Fruit fly (Drosophila melanogaster) whole organism, wandering third instar larva: Measurements from ENCODE around the gene Miga.

ENCODE experiments used
- Abd-B ChIP-seq: fragments of >200 bp; optimal IDR thresholded peaks from 2 replicates; lab custom pipeline; 2017; ENCODE audit warnings: missing biosample characterization, missing genetic modification characterization
- CG32264 ChIP-seq: fragments of 200-800 bp; sonication (Bioruptor generic); optimal IDR thresholded peaks from 2 replicates; lab custom pipeline; 2016; ENCODE audit warnings: missing biosample characterization, missing genetic modification characterization
- CG9705 ChIP-seq: fragments of 200-800 bp; sonication (Bioruptor generic); optimal IDR thresholded peaks from 2 replicates; lab custom pipeline; 2018; ENCODE audit warnings: missing biosample characterization, mild to moderate bottlenecking, missing genetic modification characterization
- Dfd ChIP-seq: fragments of >200 bp; optimal IDR thresholded peaks from 2 replicates; lab custom pipeline; 2017; ENCODE audit warnings: missing biosample characterization, missing genetic modification characterization
- Dif ChIP-seq: fragments of 200-275, 200-300 bp; sonication (Bioruptor generic); optimal IDR thresholded peaks from 2 replicates; lab custom pipeline; 2018; ENCODE audit warnings: missing biosample characterization, missing genetic modification characterization; ENCODE audit not compliant: partially characterized antibody
- HLH106 ChIP-seq: fragments of 200-800 bp; optimal IDR thresholded peaks from 3 replicates; lab custom pipeline; 2019; ENCODE audit warnings: missing biosample characterization, mild to moderate bottlenecking, missing genetic modification characterization, moderate library complexity
- Hnf4 ChIP-seq: fragments of 200-800 bp; sonication (Bioruptor generic); optimal IDR thresholded peaks from 2 replicates; lab custom pipeline; 2016; ENCODE audit warnings: missing biosample characterization, mild to moderate bottlenecking, missing genetic modification characterization
- Hr83 ChIP-seq: fragments of 200-300 bp; sonication (Bioruptor generic); optimal IDR thresholded peaks from 2 replicates; lab custom pipeline; 2016; ENCODE audit warnings: missing biosample characterization, mild to moderate bottlenecking, missing genetic modification characterization, moderate library complexity; ENCODE audit not compliant: poor library complexity, severe bottlenecking
- Jra ChIP-seq: sonication (Bioruptor generic); optimal IDR thresholded peaks from 2 replicates; lab custom pipeline; 2016; ENCODE audit warnings: missing biosample characterization, missing genetic modification characterization
- Mio ChIP-seq: sonication (Bioruptor generic); optimal IDR thresholded peaks from 2 replicates; lab custom pipeline; 2016; ENCODE audit warnings: missing biosample characterization, missing genetic modification characterization
- Myc ChIP-seq: fragments of >200 bp; optimal IDR thresholded peaks from 2 replicates; lab custom pipeline; 2017
- N ChIP-seq: fragments of >200 bp; optimal IDR thresholded peaks from 2 replicates; lab custom pipeline; 2018; ENCODE audit warnings: missing biosample characterization, missing external identifiers, missing genetic modification characterization
- OdsH ChIP-seq: fragments of 200-800 bp; sonication (Bioruptor generic); optimal IDR thresholded peaks from 2 replicates; lab custom pipeline; 2016; ENCODE audit warnings: missing biosample characterization, mild to moderate bottlenecking, missing genetic modification characterization
- Rel ChIP-seq, 2 experiments: fragments of 200-800 bp; sonication (Bioruptor generic) in 1 of 2; optimal IDR thresholded peaks; 2 replicates in 1 of 2; 3 replicates in 1 of 2; lab custom pipeline; 2016 to 2019; ENCODE audit warnings: mild to moderate bottlenecking in 2 of 2, missing biosample characterization in 2 of 2, missing genetic modification characterization in 2 of 2, moderate library complexity in 1 of 2
- Sp1 ChIP-seq: fragments of 200-800 bp; sonication (Bioruptor generic); optimal IDR thresholded peaks from 3 replicates; lab custom pipeline; 2019; ENCODE audit warnings: missing biosample characterization, mild to moderate bottlenecking, missing genetic modification characterization, moderate library complexity
- Vsx2 ChIP-seq: fragments of 200-300, 225-300 bp; sonication (Bioruptor generic); optimal IDR thresholded peaks from 2 replicates; lab custom pipeline; 2018; ENCODE audit warnings: missing biosample characterization, missing genetic modification characterization; ENCODE audit not compliant: partially characterized antibody
- br ChIP-seq: fragments of 200-800 bp; sonication (Bioruptor generic); optimal IDR thresholded peaks from 2 replicates; lab custom pipeline; 2016; ENCODE audit warnings: missing biosample characterization, missing genetic modification characterization
- brk ChIP-seq: fragments of 200-800 bp; sonication (Bioruptor generic); optimal IDR thresholded peaks from 2 replicates; lab custom pipeline; 2016; ENCODE audit warnings: missing biosample characterization, mild to moderate bottlenecking, missing genetic modification characterization
- dl ChIP-seq, 2 experiments: fragments of 175-275, 200-275 bp in 1 of 2; fragments of 200-275 bp in 1 of 2; sonication (Bioruptor generic); optimal IDR thresholded peaks; lab custom pipeline; 2018; ENCODE audit warnings: mild to moderate bottlenecking in 2 of 2, missing biosample characterization in 2 of 2, missing genetic modification characterization in 2 of 2, moderate library complexity in 2 of 2; ENCODE audit not compliant: partially characterized antibody in 2 of 2, insufficient read depth in 1 of 2
- dmrt93B ChIP-seq: fragments of 200-800 bp; sonication (Bioruptor generic); optimal IDR thresholded peaks from 2 replicates; lab custom pipeline; 2018; ENCODE audit warnings: missing biosample characterization, mild to moderate bottlenecking, missing genetic modification characterization
- dsf ChIP-seq: sonication (Bioruptor generic); optimal IDR thresholded peaks from 2 replicates; lab custom pipeline; 2016; ENCODE audit warnings: missing biosample characterization, missing genetic modification characterization, borderline replicate concordance
- ey ChIP-seq: fragments of 200-800 bp; sonication (Bioruptor generic); optimal IDR thresholded peaks from 2 replicates; lab custom pipeline; 2016; ENCODE audit warnings: missing biosample characterization, missing genetic modification characterization
- foxo ChIP-seq, 2 experiments: fragments of 200-800 bp; sonication (Bioruptor generic); optimal IDR thresholded peaks; 2 replicates in 1 of 2; 3 replicates in 1 of 2; lab custom pipeline; 2016 to 2017; ENCODE audit warnings: missing biosample characterization in 2 of 2, missing genetic modification characterization in 2 of 2
- fru ChIP-seq: fragments of 200-800 bp; sonication (Bioruptor generic); optimal IDR thresholded peaks from 3 replicates; lab custom pipeline; 2016; ENCODE audit warnings: missing biosample characterization, mild to moderate bottlenecking, missing genetic modification characterization
- h ChIP-seq: fragments of 200-800 bp; sonication (Bioruptor generic); optimal IDR thresholded peaks from 3 replicates; lab custom pipeline; 2016; ENCODE audit warnings: missing biosample characterization, mild to moderate bottlenecking, missing genetic modification characterization
- jim ChIP-seq: fragments of 175-275, 200-325 bp; sonication (Bioruptor generic); optimal IDR thresholded peaks from 2 replicates; lab custom pipeline; 2016; ENCODE audit warnings: missing biosample characterization, mild to moderate bottlenecking, missing genetic modification characterization
- psq ChIP-seq: fragments of 200-800 bp; sonication (Bioruptor generic); optimal IDR thresholded peaks from 3 replicates; lab custom pipeline; 2017; ENCODE audit warnings: missing biosample characterization, mild to moderate bottlenecking, missing genetic modification characterization, moderate library complexity
- rgr ChIP-seq: fragments of 200-800 bp; sonication (Bioruptor generic); optimal IDR thresholded peaks from 3 replicates; lab custom pipeline; 2016; ENCODE audit warnings: missing biosample characterization, mild to moderate bottlenecking, missing genetic modification characterization
- sage ChIP-seq: fragments of 200-800 bp; sonication (Bioruptor generic); optimal IDR thresholded peaks from 2 replicates; lab custom pipeline; 2016; ENCODE audit warnings: missing biosample characterization, mild to moderate bottlenecking, missing genetic modification characterization
- sv ChIP-seq: fragments of 200-800 bp; sonication (Bioruptor generic); optimal IDR thresholded peaks from 3 replicates; lab custom pipeline; 2016; ENCODE audit warnings: missing biosample characterization, missing genetic modification characterization
- tai ChIP-seq: sonication (Bioruptor generic); optimal IDR thresholded peaks from 2 replicates; lab custom pipeline; 2016; ENCODE audit warnings: missing biosample characterization, missing genetic modification characterization
- woc ChIP-seq: sonication (Bioruptor generic); optimal IDR thresholded peaks from 2 replicates; lab custom pipeline; 2016; ENCODE audit warnings: missing biosample characterization, mild to moderate bottlenecking, missing genetic modification characterization

Gene Miga

dm6 chrX:8410349-8411240, 27.0 kb downstream of the Miga start:
- TF ChIP-seq tai (GFP tag; lab: Kevin White, UChicago): no peak
- no peak for TF ChIP-seq dsf
- peak; percentile 30 for TF ChIP-seq sage (GFP tag; lab: Kevin White, UChicago)
- peak; percentile 73 for TF ChIP-seq Hr83 (GFP tag; lab: Kevin White, UChicago)
- no peak for TF ChIP-seq Sp1 (GFP tag; lab: Kevin White, UChicago)
- TF ChIP-seq jim (GFP tag; lab: Kevin White, UChicago): no peak
- no peak for TF ChIP-seq HLH106 (tag; lab: Kevin White, UChicago)
- peak; percentile 46 for TF ChIP-seq h (GFP tag; lab: Kevin White, UChicago)
- TF ChIP-seq dl (GFP tag; optimal IDR thresholded peaks at IDR 0.05; lab: Kevin White, UChicago; ENCODE audit: insufficient read depth in 1 of 2, partially characterized antibody in 2 of 2): peak; percentile 38 to 79
- peak; percentile 11 for TF ChIP-seq br (GFP tag; lab: Kevin White, UChicago)
- peak; percentile 28 for TF ChIP-seq CG32264 (GFP tag; lab: Kevin White, UChicago)
- TF ChIP-seq Myc (lab: Kevin White, UChicago): peak; percentile 16
- TF ChIP-seq Rel (GFP tag; optimal IDR thresholded peaks at IDR 0.05; lab: Kevin White, UChicago): no peak
- no peak for TF ChIP-seq Rel (tag; optimal IDR thresholded peaks at IDR 0.05; lab: Kevin White, UChicago)
- no peak for TF ChIP-seq Jra (GFP tag; lab: Kevin White, UChicago)
- TF ChIP-seq OdsH (GFP tag; lab: Kevin White, UChicago): no peak
- TF ChIP-seq Dif (GFP tag; lab: Kevin White, UChicago): peak; percentile 90
- no peak for TF ChIP-seq dmrt93B (GFP tag; lab: Kevin White, UChicago)
- TF ChIP-seq, all 38 proteins: peak for 8

- TF ChIP-seq CG32264 (GFP tag; lab: Kevin White, UChicago): peak; percentile 76
- TF ChIP-seq Dfd (GFP tag; lab: Kevin White, UChicago): no peak
- TF ChIP-seq fru (GFP tag; lab: Kevin White, UChicago): peak; percentile 21
- TF ChIP-seq sage (GFP tag; lab: Kevin White, UChicago): peak; percentile 85
- TF ChIP-seq ey: no peak
- no peak for TF ChIP-seq psq (GFP tag; lab: Kevin White, UChicago)
- TF ChIP-seq foxo (GFP tag; optimal IDR thresholded peaks at IDR 0.05; lab: Kevin White, UChicago): peak in 1 of 2 experiments; percentile 75
- peak; percentile 50 for TF ChIP-seq woc (GFP tag; lab: Kevin White, UChicago)
- peak; percentile 69 to 75 for TF ChIP-seq dl (GFP tag; optimal IDR thresholded peaks at IDR 0.05; lab: Kevin White, UChicago; ENCODE audit: insufficient read depth in 1 of 2, partially characterized antibody in 2 of 2)
- TF ChIP-seq Sp1 (GFP tag; lab: Kevin White, UChicago): peak; percentile 83
- peak; percentile 34 for TF ChIP-seq rgr (GFP tag; lab: Kevin White, UChicago)
- TF ChIP-seq N (GFP tag; lab: Kevin White, UChicago): peak; percentile 7
- TF ChIP-seq Abd-B (GFP tag; lab: Kevin White, UChicago): no peak
- TF ChIP-seq sv (GFP tag; lab: Kevin White, UChicago): no peak
- peak; percentile 21 for TF ChIP-seq HLH106 (tag; lab: Kevin White, UChicago)
- TF ChIP-seq Dif (GFP tag; lab: Kevin White, UChicago): peak; percentile 23
- TF ChIP-seq Hnf4 (GFP tag; lab: Kevin White, UChicago): peak; percentile 13
- TF ChIP-seq brk (GFP tag; lab: Kevin White, UChicago): peak; percentile 85
- TF ChIP-seq Hr83 (GFP tag; lab: Kevin White, UChicago): peak; percentile 90
- peak; percentile 24 for TF ChIP-seq CG9705 (GFP tag; lab: Kevin White, UChicago)
- peak; percentile 23 for TF ChIP-seq h (GFP tag; lab: Kevin White, UChicago)
- peak; percentile 23 for TF ChIP-seq br (GFP tag; lab: Kevin White, UChicago)
- peak; percentile 85 for TF ChIP-seq Rel (GFP tag; optimal IDR thresholded peaks at IDR 0.05; lab: Kevin White, UChicago)
- TF ChIP-seq Rel (tag; optimal IDR thresholded peaks at IDR 0.05; lab: Kevin White, UChicago): peak; percentile 81
- TF ChIP-seq, all 38 proteins: peak for 18
Measured at dm6 chrX:8409793-8410192, 27.8 kb downstream of the Miga start.

dm6 chrX:8408971-8409455, 28.6 kb downstream of the Miga start, which contains the start of gene Trf2:
Gene Trf2 (plus strand): TSS chrX:8409272.
- TF ChIP-seq Mio: no peak
- TF ChIP-seq h (GFP tag; lab: Kevin White, UChicago): peak; percentile 5
- TF ChIP-seq Hnf4 (GFP tag; lab: Kevin White, UChicago): peak; percentile 47
- peak in 1 of 2 experiments; percentile 8 for TF ChIP-seq foxo (GFP tag; optimal IDR thresholded peaks at IDR 0.05; lab: Kevin White, UChicago)
- TF ChIP-seq Sp1 (GFP tag; lab: Kevin White, UChicago): peak; percentile 3
- peak; percentile 42 for TF ChIP-seq rgr (GFP tag; lab: Kevin White, UChicago)
- TF ChIP-seq Vsx2: no peak
- TF ChIP-seq N (GFP tag; lab: Kevin White, UChicago): no peak
- no peak for TF ChIP-seq Abd-B (GFP tag; lab: Kevin White, UChicago)
- no peak for TF ChIP-seq Rel (GFP tag; optimal IDR thresholded peaks at IDR 0.05; lab: Kevin White, UChicago)
- peak; percentile 15 for TF ChIP-seq Rel (tag; optimal IDR thresholded peaks at IDR 0.05; lab: Kevin White, UChicago)
- TF ChIP-seq OdsH (GFP tag; lab: Kevin White, UChicago): no peak
- peak; percentile 49 for TF ChIP-seq Myc (lab: Kevin White, UChicago)
- TF ChIP-seq ey: no peak
- TF ChIP-seq sage (GFP tag; lab: Kevin White, UChicago): no peak
- peak; percentile 22 for TF ChIP-seq Dif (GFP tag; lab: Kevin White, UChicago)
